Worm (Caenorhabditis elegans) whole organism, L4 larva: ENCODE data around the gene fis-2.

ENCODE experiments used
- F44E2.7 ChIP-seq: fragments of 200-800 bp; sonication (Bioruptor generic); IDR thresholded peaks from 2 replicates; pipeline ENCODE4 v2.1.2; 2022; ENCODE audit warnings: missing genetic modification characterization, missing compliant biosample characterization
- T20F7.1 ChIP-seq: fragments of 200-800 bp; sonication (Bioruptor generic); optimal IDR thresholded peaks from 2 replicates; lab custom pipeline; 2018; ENCODE audit warnings: mild to moderate bottlenecking, missing genetic modification characterization, missing compliant biosample characterization
- T26A8.4 ChIP-seq: fragments of 200-800 bp; sonication (Bioruptor generic); IDR thresholded peaks from 2 replicates; pipeline ENCODE4 v1.3.6; 2022; ENCODE audit warnings: missing genetic modification characterization, missing compliant biosample characterization
- aha-1 ChIP-seq: fragments of 150-350 bp; peaks from one replicate; lab custom pipeline; 2014; ENCODE audit warnings: missing biosample characterization, missing genetic modification characterization
- aly-2 ChIP-seq: sonication (generic microtip); optimal IDR thresholded peaks from 2 replicates; lab custom pipeline; 2018; ENCODE audit warnings: missing biosample characterization, missing genetic modification characterization
- ceh-82 ChIP-seq: sonication (generic microtip); optimal IDR thresholded peaks from 2 replicates; lab custom pipeline; 2017; ENCODE audit warnings: missing biosample characterization, missing genetic modification characterization
- ces-1 ChIP-seq: fragments of 150-350 bp; sonication (generic microtip); optimal IDR thresholded peaks from 4 replicates; lab custom pipeline; 2014; ENCODE audit warnings: missing biosample characterization, missing genetic modification reagents, missing genetic modification characterization
- cey-2 ChIP-seq: sonication (generic microtip); optimal IDR thresholded peaks from 3 replicates; lab custom pipeline; 2017; ENCODE audit warnings: missing genetic modification characterization, mild to moderate bottlenecking, missing compliant biosample characterization, antibody characterized with exemption, borderline replicate concordance; ENCODE audit not compliant: insufficient read depth
- daf-12 ChIP-seq: fragments of 150-350 bp; optimal IDR thresholded peaks from 2 replicates; lab custom pipeline; 2014; ENCODE audit warnings: missing biosample characterization, missing genetic modification reagents, missing genetic modification characterization
- daf-16 ChIP-seq, 3 experiments: sonication (generic microtip); optimal IDR thresholded peaks; 2 replicates each; lab custom pipeline; 2016 to 2017; ENCODE audit warnings: missing genetic modification characterization in 3 of 3, missing genetic modification reagents in 3 of 3, mild to moderate bottlenecking in 2 of 3, missing compliant biosample characterization in 2 of 3, missing biosample characterization in 1 of 3, moderate library complexity in 1 of 3
- dmd-8 ChIP-seq: fragments of 200-800 bp; sonication (Bioruptor generic); IDR thresholded peaks from 2 replicates; pipeline ENCODE4 v1.3.6; 2022; ENCODE audit warnings: missing genetic modification characterization, missing compliant biosample characterization
- dmd-9 ChIP-seq: fragments of 200-800 bp; sonication (Bioruptor generic); IDR thresholded peaks from 2 replicates; pipeline ENCODE4 v1.3.6; 2022; ENCODE audit warnings: missing genetic modification reagents, missing genetic modification characterization, missing compliant biosample characterization
- dpl-1 ChIP-seq: fragments of 150-350 bp; optimal IDR thresholded peaks from 2 replicates; lab custom pipeline; 2014; ENCODE audit warnings: missing biosample characterization, missing genetic modification reagents, missing genetic modification characterization
- dve-1 ChIP-seq: sonication (generic microtip); optimal IDR thresholded peaks from 2 replicates; lab custom pipeline; 2017; ENCODE audit warnings: antibody characterized with exemption, mild to moderate bottlenecking, missing genetic modification characterization, missing compliant biosample characterization; ENCODE audit not compliant: insufficient read depth
- gei-8 ChIP-seq: fragments of 200-800 bp; sonication (Bioruptor generic); optimal IDR thresholded peaks from 2 replicates; lab custom pipeline; 2018; ENCODE audit warnings: mild to moderate bottlenecking, missing genetic modification characterization, missing compliant biosample characterization
- hif-1 ChIP-seq, 2 experiments: sonication (generic microtip); optimal IDR thresholded peaks; 2 replicates each; lab custom pipeline; 2016 to 2017; ENCODE audit warnings: missing compliant biosample characterization in 2 of 2, missing genetic modification characterization in 2 of 2, missing genetic modification reagents in 2 of 2, missing genotype in 2 of 2, mild to moderate bottlenecking in 1 of 2
- hlh-11 ChIP-seq: fragments of 200-800 bp; sonication (Bioruptor generic); optimal IDR thresholded peaks from 2 replicates; lab custom pipeline; 2018; ENCODE audit warnings: mild to moderate bottlenecking, missing genetic modification characterization, missing compliant biosample characterization
- hlh-30 ChIP-seq: sonication (generic microtip); optimal IDR thresholded peaks from 2 replicates; lab custom pipeline; 2017; ENCODE audit warnings: antibody characterized with exemption, mild to moderate bottlenecking, missing genetic modification characterization, missing compliant biosample characterization; ENCODE audit not compliant: insufficient read depth
- jun-1 ChIP-seq: fragments of 150-350 bp; optimal IDR thresholded peaks from 2 replicates; lab custom pipeline; 2014; ENCODE audit warnings: missing biosample characterization, missing genetic modification reagents, missing genetic modification characterization
- lim-7 ChIP-seq: fragments of 200-800 bp; sonication (Bioruptor generic); IDR thresholded peaks from 2 replicates; pipeline ENCODE4 v1.3.6; 2022; ENCODE audit warnings: missing genetic modification characterization, missing compliant biosample characterization
- lin-15B ChIP-seq: fragments of 150-350 bp; sonication (generic microtip); optimal IDR thresholded peaks from 3 replicates; lab custom pipeline; 2014; ENCODE audit warnings: missing biosample characterization, missing genetic modification characterization
- lir-3 ChIP-seq: sonication (generic microtip); optimal IDR thresholded peaks from 2 replicates; lab custom pipeline; 2016; ENCODE audit warnings: mild to moderate bottlenecking, missing genetic modification characterization, missing compliant biosample characterization
- mdl-1 ChIP-seq, 2 experiments: fragments of 150-350 bp in 1 of 2; sonication (generic microtip) in 1 of 2; optimal IDR thresholded peaks; 2 replicates each; lab custom pipeline; 2014 to 2017; ENCODE audit warnings: missing biosample characterization in 2 of 2, missing genetic modification characterization in 2 of 2
- mep-1 ChIP-seq: fragments of 150-350 bp; sonication (generic microtip); optimal IDR thresholded peaks from 3 replicates; lab custom pipeline; 2014; ENCODE audit warnings: missing biosample characterization, missing genetic modification characterization
- mxl-2 ChIP-seq: fragments of 200-800 bp; sonication (Bioruptor generic); conservative IDR thresholded peaks from 2 replicates; pipeline ENCODE4 v1.3.6; 2022; ENCODE audit warnings: missing genetic modification reagents, missing genetic modification characterization, missing compliant biosample characterization
- mxl-3 ChIP-seq: fragments of 200-800 bp; sonication (Bioruptor generic); optimal IDR thresholded peaks from 2 replicates; lab custom pipeline; 2018; ENCODE audit warnings: mild to moderate bottlenecking, missing genetic modification characterization, missing compliant biosample characterization
- nhr-10 ChIP-seq: fragments of 150-350 bp; optimal IDR thresholded peaks from 2 replicates; lab custom pipeline; 2014; ENCODE audit warnings: missing biosample characterization, missing genetic modification characterization
- nhr-102 ChIP-seq: sonication (generic microtip); optimal IDR thresholded peaks from 2 replicates; lab custom pipeline; 2016; ENCODE audit warnings: mild to moderate bottlenecking, missing genetic modification characterization, moderate library complexity, missing compliant biosample characterization
- nhr-11 ChIP-seq: fragments of 150-350 bp; optimal IDR thresholded peaks from 2 replicates; lab custom pipeline; 2014; ENCODE audit warnings: missing biosample characterization, missing genetic modification characterization
- nhr-25 ChIP-seq: sonication (generic microtip); optimal IDR thresholded peaks from 2 replicates; lab custom pipeline; 2017; ENCODE audit warnings: missing genetic modification characterization, mild to moderate bottlenecking, missing compliant biosample characterization, antibody characterized with exemption, moderate library complexity, borderline replicate concordance; ENCODE audit not compliant: insufficient read depth
- nhr-28 ChIP-seq: fragments of 150-350 bp; optimal IDR thresholded peaks from 2 replicates; lab custom pipeline; 2014; ENCODE audit warnings: missing biosample characterization, missing genetic modification characterization
- nhr-48 ChIP-seq: sonication (generic microtip); optimal IDR thresholded peaks from 2 replicates; lab custom pipeline; 2016; ENCODE audit warnings: mild to moderate bottlenecking, missing genetic modification characterization, missing compliant biosample characterization
- nhr-6 ChIP-seq: fragments of 150-350 bp; optimal IDR thresholded peaks from 2 replicates; lab custom pipeline; 2014; ENCODE audit warnings: missing biosample characterization, missing genetic modification characterization
- pqm-1 ChIP-seq: sonication (generic microtip); optimal IDR thresholded peaks from 2 replicates; lab custom pipeline; 2017; ENCODE audit warnings: missing biosample characterization, missing genetic modification characterization
- rbr-2 ChIP-seq: sonication (generic microtip); optimal IDR thresholded peaks from 2 replicates; lab custom pipeline; 2016; ENCODE audit warnings: missing genotype, missing genetic modification characterization, missing compliant biosample characterization
- saeg-2 ChIP-seq: fragments of 200-800 bp; sonication (Bioruptor generic); IDR thresholded peaks from 2 replicates; pipeline ENCODE4 v1.3.6; 2022; ENCODE audit warnings: missing genetic modification reagents, missing genetic modification characterization, missing compliant biosample characterization
- set-16 ChIP-seq: fragments of 200-800 bp; sonication (Bioruptor generic); IDR thresholded peaks from 2 replicates; pipeline ENCODE4 v1.3.6; 2022; ENCODE audit warnings: missing genetic modification reagents, missing genetic modification characterization, missing compliant biosample characterization
- snpc-4 ChIP-seq: fragments of 150-350 bp; optimal IDR thresholded peaks from 2 replicates; lab custom pipeline; 2014; ENCODE audit warnings: missing biosample characterization, missing genetic modification characterization
- tag-97 ChIP-seq: fragments of 200-800 bp; sonication (Bioruptor generic); IDR thresholded peaks from 2 replicates; pipeline ENCODE4 v1.3.6; 2022; ENCODE audit warnings: missing genetic modification characterization, missing compliant biosample characterization
- tra-1 ChIP-seq: fragments of 200-800 bp; sonication (Bioruptor generic); IDR thresholded peaks from 2 replicates; pipeline ENCODE4 v1.3.6; 2022; ENCODE audit warnings: missing genetic modification reagents, missing genetic modification characterization, missing compliant biosample characterization
- unc-62 ChIP-seq, 3 experiments: fragments of 150-350 bp in 1 of 3; sonication (generic microtip); optimal IDR thresholded peaks in 2 of 3; peaks in 1 of 3; 1 replicate in 1 of 3; 2 replicates in 2 of 3; lab custom pipeline; 2014 to 2017; ENCODE audit warnings: missing biosample characterization in 3 of 3, missing genetic modification characterization in 3 of 3, missing genetic modification reagents in 3 of 3, missing genotype in 1 of 3
- vab-7 ChIP-seq: fragments of 200-800 bp; sonication (Bioruptor generic); IDR thresholded peaks from 2 replicates; pipeline ENCODE4 v1.3.6; 2022; ENCODE audit warnings: missing genetic modification reagents, missing genetic modification characterization, missing compliant biosample characterization
- zip-11 ChIP-seq: fragments of 200-800 bp; sonication (Bioruptor generic); IDR thresholded peaks from 2 replicates; pipeline ENCODE4 v1.3.6; 2022; ENCODE audit warnings: missing genetic modification characterization, missing compliant biosample characterization
- ztf-7 ChIP-seq: fragments of 150-350 bp; optimal IDR thresholded peaks from 2 replicates; lab custom pipeline; 2014; ENCODE audit warnings: missing biosample characterization, missing genetic modification characterization

The fis-2 gene

ce11 chrX:8261125-8261684 is 23.8 kb downstream of the fis-2 start, which contains the start of gene M60.7:
Gene M60.7 (minus strand): TSS chrX:8261175.
- TF ChIP-seq zip-11 (no peak), unc-62 (GFP tag; optimal IDR thresholded peaks at IDR 0.05 in 1 of 2; lab: Kevin White, UChicago) (peak in 1 of 2 experiments; percentile 80), unc-62 (tag; optimal IDR thresholded peaks at IDR 0.05; lab: Kevin White, UChicago) (no peak), vab-7 (no peak), set-16 (peak; percentile 61; the same call in 1 of the 2 replicates), hlh-11 (tag; lab: Kevin White, UChicago) (peak; percentile 52)

ce11 chrX:8257687-8258086 is 27.3 kb downstream of the fis-2 start:
- peak; percentile 44 for TF ChIP-seq hlh-30 (tag; lab: Kevin White, UChicago)
- no peak for TF ChIP-seq nhr-11 (tag; lab: Kevin White, UChicago)
- TF ChIP-seq daf-16 (GFP tag; optimal IDR thresholded peaks at IDR 0.05; lab: Kevin White, UChicago): peak in 1 of 2 experiments; percentile 94
- TF ChIP-seq daf-16 (tag; optimal IDR thresholded peaks at IDR 0.05; lab: Kevin White, UChicago): no peak
- TF ChIP-seq hif-1 (tag; optimal IDR thresholded peaks at IDR 0.05; lab: Kevin White, UChicago): peak in 1 of 2 experiments; percentile 95
- TF ChIP-seq saeg-2: no peak

- TF ChIP-seq mdl-1 (tag; optimal IDR thresholded peaks at IDR 0.05; lab: Kevin White, UChicago): peak in 1 of 2 experiments; percentile 31
- TF ChIP-seq lim-7 (GFP tag; lab: Robert Waterston, UW): no peak
- TF ChIP-seq nhr-25 (tag; lab: Kevin White, UChicago): peak; percentile 49
- peak; percentile 48 for TF ChIP-seq mxl-3 (GFP tag; lab: Kevin White, UChicago)
- peak; percentile 22 for TF ChIP-seq nhr-28 (tag; lab: Kevin White, UChicago)
- TF ChIP-seq daf-12 (tag; lab: Kevin White, UChicago): no peak
- TF ChIP-seq hlh-30 (tag; lab: Kevin White, UChicago): peak; percentile 70
- TF ChIP-seq dpl-1: no peak
Measured at ce11 chrX:8255433-8255832, 29.6 kb downstream of the fis-2 start.

- TF ChIP-seq lir-3 (tag; lab: Kevin White, UChicago): no peak
- no peak for TF ChIP-seq aly-2 (tag; lab: Kevin White, UChicago)
- no peak for TF ChIP-seq dmd-8 (GFP tag; lab: Robert Waterston, UW)
- no peak for TF ChIP-seq nhr-11 (tag; lab: Kevin White, UChicago)
- TF ChIP-seq tra-1 (GFP tag; lab: Robert Waterston, UW): no peak
- TF ChIP-seq hlh-30 (tag; lab: Kevin White, UChicago): no peak
- no peak for TF ChIP-seq T26A8.4
- no peak for TF ChIP-seq nhr-48
- TF ChIP-seq mxl-2 (GFP tag; lab: Robert Waterston, UW): no peak
- no peak for TF ChIP-seq T20F7.1 (GFP tag; lab: Kevin White, UChicago)
- no peak for TF ChIP-seq ces-1 (GFP tag; lab: Kevin White, UChicago)
- no peak for TF ChIP-seq aha-1
- TF ChIP-seq nhr-28 (tag; lab: Kevin White, UChicago): peak; percentile 7
- no peak for TF ChIP-seq nhr-6 (tag; lab: Kevin White, UChicago)
- TF ChIP-seq nhr-102 (tag; lab: Kevin White, UChicago): no peak
- no peak for TF ChIP-seq F44E2.7 (GFP tag; lab: Robert Waterston, UW)
- TF ChIP-seq ceh-82: no peak
- TF ChIP-seq snpc-4: no peak
- no peak for TF ChIP-seq pqm-1 (tag; lab: Kevin White, UChicago)
- TF ChIP-seq lin-15B (tag; lab: Kevin White, UChicago): no peak
- no peak for TF ChIP-seq dmd-9 (GFP tag; lab: Robert Waterston, UW)
- TF ChIP-seq mxl-3 (GFP tag; lab: Kevin White, UChicago): peak; percentile 34
- no peak for TF ChIP-seq dve-1
- TF ChIP-seq rbr-2: peak; percentile 33
- no peak for TF ChIP-seq jun-1 (tag; lab: Kevin White, UChicago)
- TF ChIP-seq gei-8 (GFP tag; lab: Kevin White, UChicago): no peak
- TF ChIP-seq hlh-11 (tag; lab: Kevin White, UChicago): peak; percentile 33
- TF ChIP-seq cey-2 (tag; lab: Kevin White, UChicago): no peak
- no peak for TF ChIP-seq tag-97 (GFP tag; lab: Robert Waterston, UW)
- TF ChIP-seq mep-1 (tag; lab: Kevin White, UChicago): peak; percentile 10
- no peak for TF ChIP-seq ztf-7 (tag; lab: Kevin White, UChicago)
- no peak for TF ChIP-seq nhr-10 (tag; lab: Kevin White, UChicago)
Measured at ce11 chrX:8252293-8252692, 32.7 kb downstream of the fis-2 start, which contains the start of gene M60.6. Gene M60.6 (minus strand): TSS chrX:8252458.
